Worm (Caenorhabditis elegans) whole organism, L1 larva: ENCODE data around the gene Y64G10A.1.
A peak's percentile ranks its signal among the peaks of the same experiment; 100 is the strongest.

ENCODE experiments used
- C16A3.4 ChIP-seq: fragments of 150-350 bp; optimal IDR thresholded peaks from 2 replicates; lab custom pipeline; 2014; ENCODE audit warnings: missing biosample characterization, missing genetic modification characterization
- C34B4.2 ChIP-seq: sonication (generic microtip); optimal IDR thresholded peaks from 2 replicates; lab custom pipeline; 2017; ENCODE audit warnings: mild to moderate bottlenecking, missing genetic modification characterization, missing compliant biosample characterization
- F16B12.6 ChIP-seq: fragments of 150-350 bp; optimal IDR thresholded peaks from 2 replicates; lab custom pipeline; 2014; ENCODE audit warnings: missing biosample characterization, missing genetic modification characterization
- Y116A8C.19 ChIP-seq: sonication (generic microtip); optimal IDR thresholded peaks from 2 replicates; lab custom pipeline; 2016; ENCODE audit warnings: missing compliant biosample characterization, missing genetic modification characterization, borderline replicate concordance
- alr-1 ChIP-seq: fragments of 200-800 bp; sonication (Bioruptor generic); optimal IDR thresholded peaks from 2 replicates; lab custom pipeline; 2018; ENCODE audit warnings: borderline replicate concordance, mild to moderate bottlenecking, missing genetic modification characterization, missing compliant biosample characterization
- ama-1 ChIP-seq: fragments of 150-350 bp; optimal IDR thresholded peaks from 2 replicates; lab custom pipeline; 2014
- ceh-63 ChIP-seq: fragments of 200-800 bp; sonication (Bioruptor generic); optimal IDR thresholded peaks from 2 replicates; lab custom pipeline; 2018; ENCODE audit warnings: mild to moderate bottlenecking, missing genetic modification characterization, missing compliant biosample characterization
- ceh-90 ChIP-seq: sonication (generic microtip); optimal IDR thresholded peaks from 2 replicates; lab custom pipeline; 2016; ENCODE audit warnings: missing genetic modification characterization, missing compliant biosample characterization
- dpl-1 ChIP-seq, 3 experiments: fragments of 150-350 bp in 2 of 3; sonication (generic microtip) in 1 of 3; optimal IDR thresholded peaks; 2 replicates each; lab custom pipeline; 2014 to 2017; ENCODE audit warnings: missing biosample characterization in 3 of 3, missing genetic modification characterization in 3 of 3, missing genetic modification reagents in 3 of 3
- efl-1 ChIP-seq, 4 experiments: fragments of 150-350 bp; optimal IDR thresholded peaks in 3 of 4; peaks in 1 of 4; 1 replicate in 1 of 4; 2 replicates in 3 of 4; lab custom pipeline; 2014; ENCODE audit warnings: missing biosample characterization in 2 of 4, missing genetic modification characterization in 2 of 4, missing genetic modification reagents in 2 of 4
- egl-27 ChIP-seq, 2 experiments: fragments of 150-350 bp in 1 of 2; sonication (generic microtip); optimal IDR thresholded peaks; 3 replicates each; lab custom pipeline; 2017 to 2018; ENCODE audit warnings: missing biosample characterization in 2 of 2, missing genetic modification characterization in 2 of 2, missing genetic modification reagents in 2 of 2
- elt-2 ChIP-seq: sonication (generic microtip); optimal IDR thresholded peaks from 2 replicates; lab custom pipeline; 2016; ENCODE audit warnings: missing genetic modification characterization, mild to moderate bottlenecking, inconsistent platforms, missing compliant biosample characterization, missing genetic modification reagents
- fos-1 ChIP-seq: fragments of 150-350 bp; optimal IDR thresholded peaks from 2 replicates; lab custom pipeline; 2014; ENCODE audit warnings: missing biosample characterization, missing genetic modification characterization
- hpl-2 ChIP-seq: fragments of 150-350 bp; optimal IDR thresholded peaks from 2 replicates; lab custom pipeline; 2014; ENCODE audit warnings: missing biosample characterization, missing genetic modification reagents, missing genetic modification characterization
- irx-1 ChIP-seq: sonication (generic microtip); optimal IDR thresholded peaks from 2 replicates; lab custom pipeline; 2016; ENCODE audit warnings: missing genetic modification characterization, missing compliant biosample characterization
- isw-1 ChIP-seq: fragments of 200-800 bp; sonication (Bioruptor generic); IDR thresholded peaks from 2 replicates; pipeline ENCODE4 v1.3.6; 2022; ENCODE audit warnings: missing genetic modification characterization, missing compliant biosample characterization
- jun-1 ChIP-seq: fragments of 150-350 bp; optimal IDR thresholded peaks from 2 replicates; lab custom pipeline; 2014; ENCODE audit warnings: missing biosample characterization, missing genetic modification reagents, missing genetic modification characterization
- lin-13 ChIP-seq: fragments of 150-350 bp; optimal IDR thresholded peaks from 2 replicates; lab custom pipeline; 2014; ENCODE audit warnings: missing biosample characterization, missing genetic modification reagents, missing genetic modification characterization
- lin-15B ChIP-seq: fragments of 150-350 bp; sonication (generic microtip); optimal IDR thresholded peaks from 3 replicates; lab custom pipeline; 2014; ENCODE audit warnings: missing biosample characterization, missing genetic modification characterization
- mab-9 ChIP-seq: fragments of 200-800 bp; sonication (Bioruptor generic); IDR thresholded peaks from 2 replicates; pipeline ENCODE4 v1.3.6; 2022; ENCODE audit warnings: missing genetic modification reagents, missing genetic modification characterization, missing compliant biosample characterization
- mdl-1 ChIP-seq, 2 experiments: fragments of 150-350 bp; optimal IDR thresholded peaks; 2 replicates each; lab custom pipeline; 2014 to 2017; ENCODE audit warnings: missing biosample characterization in 2 of 2, missing genetic modification characterization in 2 of 2, inconsistent platforms in 1 of 2
- mef-2 ChIP-seq: fragments of 150-350 bp; optimal IDR thresholded peaks from 2 replicates; lab custom pipeline; 2014; ENCODE audit warnings: missing biosample characterization, missing genetic modification characterization
- mep-1 ChIP-seq: fragments of 150-350 bp; optimal IDR thresholded peaks from 2 replicates; lab custom pipeline; 2014; ENCODE audit warnings: missing biosample characterization, missing genetic modification characterization
- nhr-12 ChIP-seq: sonication (generic microtip); optimal IDR thresholded peaks from 2 replicates; lab custom pipeline; 2017; ENCODE audit warnings: missing biosample characterization, missing genetic modification characterization
- nhr-237 ChIP-seq: fragments of 150-350 bp; optimal IDR thresholded peaks from 2 replicates; lab custom pipeline; 2014; ENCODE audit warnings: missing biosample characterization, missing genetic modification characterization
- nhr-76 ChIP-seq: sonication (generic microtip); optimal IDR thresholded peaks from 2 replicates; lab custom pipeline; 2017; ENCODE audit warnings: missing biosample characterization, missing genetic modification characterization
- nhr-77 ChIP-seq: fragments of 150-350 bp; optimal IDR thresholded peaks from 2 replicates; lab custom pipeline; 2014; ENCODE audit warnings: missing biosample characterization, missing genetic modification characterization
- nhr-84 ChIP-seq: sonication (generic microtip); optimal IDR thresholded peaks from 2 replicates; lab custom pipeline; 2017; ENCODE audit warnings: missing biosample characterization, missing genetic modification characterization
- pax-3 ChIP-seq: fragments of 200-800 bp; sonication (Bioruptor generic); optimal IDR thresholded peaks from 2 replicates; lab custom pipeline; 2018; ENCODE audit warnings: mild to moderate bottlenecking, missing genetic modification characterization, moderate library complexity, missing compliant biosample characterization
- pqm-1 ChIP-seq: sonication (generic microtip); optimal IDR thresholded peaks from 3 replicates; lab custom pipeline; 2017; ENCODE audit warnings: missing biosample characterization, missing genetic modification characterization
- skn-1 ChIP-seq: fragments of 150-350 bp; optimal IDR thresholded peaks from 2 replicates; lab custom pipeline; 2014; ENCODE audit warnings: missing biosample characterization, missing genetic modification characterization
- snpc-4 ChIP-seq: fragments of 150-350 bp; optimal IDR thresholded peaks from 2 replicates; lab custom pipeline; 2014; ENCODE audit warnings: missing biosample characterization, missing genetic modification characterization
- snu-23 ChIP-seq: sonication (generic microtip); optimal IDR thresholded peaks from 2 replicates; lab custom pipeline; 2016; ENCODE audit warnings: missing genetic modification characterization, missing compliant biosample characterization
- sptf-1 ChIP-seq: fragments of 150-350 bp; optimal IDR thresholded peaks from 2 replicates; lab custom pipeline; 2014; ENCODE audit warnings: missing biosample characterization, missing genetic modification characterization
- sup-37 ChIP-seq: fragments of 200-800 bp; sonication (Bioruptor generic); optimal IDR thresholded peaks from 2 replicates; lab custom pipeline; 2018; ENCODE audit warnings: mild to moderate bottlenecking, missing genetic modification characterization, missing compliant biosample characterization
- tbx-2 ChIP-seq: sonication (generic microtip); optimal IDR thresholded peaks from 2 replicates; lab custom pipeline; 2016; ENCODE audit warnings: missing genetic modification characterization, missing compliant biosample characterization
- unc-130 ChIP-seq: fragments of 150-350 bp; optimal IDR thresholded peaks from 2 replicates; lab custom pipeline; 2017; ENCODE audit warnings: missing biosample characterization, missing genetic modification characterization, inconsistent platforms
- unc-86 ChIP-seq: sonication (generic microtip); optimal IDR thresholded peaks from 2 replicates; lab custom pipeline; 2016; ENCODE audit warnings: missing genetic modification characterization, missing compliant biosample characterization
- vab-15 ChIP-seq: sonication (generic microtip); optimal IDR thresholded peaks from 2 replicates; lab custom pipeline; 2017; ENCODE audit warnings: missing genotype, mild to moderate bottlenecking, missing genetic modification characterization, missing compliant biosample characterization
- xbp-1 ChIP-seq: sonication (generic microtip); optimal IDR thresholded peaks from 2 replicates; lab custom pipeline; 2016; ENCODE audit warnings: missing genetic modification characterization, missing compliant biosample characterization
- zag-1 ChIP-seq: fragments of 150-350 bp; optimal IDR thresholded peaks from 2 replicates; lab custom pipeline; 2014; ENCODE audit warnings: missing biosample characterization, missing genetic modification characterization
- ztf-4 ChIP-seq: fragments of 150-350 bp; optimal IDR thresholded peaks from 2 replicates; lab custom pipeline; 2014; ENCODE audit warnings: missing biosample characterization, missing genetic modification characterization

The Y64G10A.1 gene

DNA sequence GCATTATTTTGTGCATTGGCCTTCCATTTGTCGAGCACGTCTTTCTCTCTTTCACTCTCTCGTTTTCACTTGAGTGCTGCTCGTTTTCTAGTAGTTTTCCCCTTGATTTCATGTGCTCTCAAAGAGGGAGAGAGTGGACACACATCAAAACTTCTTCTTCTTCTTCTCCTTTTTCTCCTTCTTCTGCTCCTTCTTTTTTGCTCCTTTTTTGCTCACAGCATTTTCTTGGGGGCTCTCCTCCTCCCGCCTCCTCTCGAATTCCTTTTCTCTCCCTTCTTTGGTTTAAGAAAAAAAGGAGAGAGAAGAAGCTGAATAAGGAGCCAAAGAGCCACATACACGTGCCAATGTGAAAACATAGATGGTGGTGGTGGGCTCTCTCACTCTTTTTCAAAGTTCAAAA is 33.7 kb upstream of the Y64G10A.1 start (continued):
- no peak for TF ChIP-seq lin-13 (GFP tag; lab: Kevin White, UChicago)
- peak; percentile 34 for TF ChIP-seq tbx-2
- TF ChIP-seq mep-1 (tag; lab: Kevin White, UChicago): no peak
- no peak for TF ChIP-seq ztf-4 (tag; lab: Kevin White, UChicago)
- TF ChIP-seq lin-15B: no peak
- TF ChIP-seq nhr-76 (tag; lab: Kevin White, UChicago): no peak
- TF ChIP-seq mdl-1 (tag; optimal IDR thresholded peaks at IDR 0.05; lab: Kevin White, UChicago): no peak
- no peak for TF ChIP-seq snpc-4
- TF ChIP-seq C16A3.4: no peak
- TF ChIP-seq pqm-1: no peak
- no peak for TF ChIP-seq skn-1 (tag; lab: Kevin White, UChicago)
- TF ChIP-seq pax-3 (tag; lab: Kevin White, UChicago): no peak
- no peak for TF ChIP-seq zag-1 (tag; lab: Kevin White, UChicago)
- peak; percentile 11; the same call in 1 of the 2 replicates for TF ChIP-seq isw-1 (GFP tag; lab: Robert Waterston, UW)
- TF ChIP-seq fos-1 (tag; lab: Kevin White, UChicago): no peak
- TF ChIP-seq nhr-77 (tag; lab: Kevin White, UChicago): no peak
- no peak for TF ChIP-seq egl-27 (tag; optimal IDR thresholded peaks at IDR 0.05; lab: Kevin White, UChicago)
- TF ChIP-seq hpl-2: no peak
- TF ChIP-seq ceh-90 (tag; lab: Kevin White, UChicago): no peak
- TF ChIP-seq vab-15 (tag; lab: Kevin White, UChicago): no peak
- no peak for TF ChIP-seq alr-1 (tag; lab: Kevin White, UChicago)
- peak; percentile 43 for TF ChIP-seq unc-86 (tag; lab: Kevin White, UChicago)
- no peak for TF ChIP-seq irx-1 (tag; lab: Kevin White, UChicago)
- no peak for TF ChIP-seq nhr-12 (tag; lab: Kevin White, UChicago)
- no peak for TF ChIP-seq elt-2
- TF ChIP-seq mef-2 (tag; lab: Kevin White, UChicago): no peak
- no peak for TF ChIP-seq ceh-63 (GFP tag; lab: Kevin White, UChicago)
- no peak for TF ChIP-seq nhr-237 (tag; lab: Kevin White, UChicago)
- TF ChIP-seq C34B4.2 (tag; lab: Kevin White, UChicago): no peak
- peak in 1 of 3 experiments; percentile 5 for TF ChIP-seq dpl-1 (GFP tag; optimal IDR thresholded peaks at IDR 0.05; lab: Kevin White, UChicago)
- no peak for TF ChIP-seq nhr-84 (tag; lab: Kevin White, UChicago)
- no peak for TF ChIP-seq sptf-1 (tag; lab: Kevin White, UChicago)

DNA sequence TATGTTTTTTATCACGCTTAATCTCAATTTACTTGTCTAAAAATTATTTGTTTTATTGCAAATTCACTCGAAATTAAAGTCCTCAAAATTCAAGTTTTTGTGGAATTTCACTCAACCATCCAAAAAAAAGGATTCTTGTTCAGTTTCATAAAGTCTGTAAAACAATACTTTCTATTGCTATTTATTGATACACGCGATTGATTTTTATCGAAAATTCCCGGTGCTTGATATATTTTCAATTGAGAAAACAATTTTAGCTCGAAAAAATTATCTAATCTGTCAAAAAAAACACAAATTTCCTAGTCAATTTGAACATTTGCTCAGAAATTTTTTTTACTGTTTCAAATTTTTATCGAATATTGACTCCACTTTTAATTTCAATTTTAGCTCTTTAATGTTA is 31.1 kb upstream of the Y64G10A.1 start:
- TF ChIP-seq xbp-1 (no peak), ama-1 (lab: Kevin White, UChicago) (no peak), sup-37 (no peak), snu-23 (GFP tag; lab: Kevin White, UChicago) (no peak), unc-130 (tag; lab: Kevin White, UChicago) (no peak), isw-1 (GFP tag; lab: Robert Waterston, UW) (no peak), Y116A8C.19 (tag; lab: Kevin White, UChicago) (no peak), zag-1 (tag; lab: Kevin White, UChicago) (no peak), nhr-76 (tag; lab: Kevin White, UChicago) (no peak), irx-1 (tag; lab: Kevin White, UChicago) (no peak), pax-3 (tag; lab: Kevin White, UChicago) (no peak), F16B12.6 (tag; lab: Kevin White, UChicago) (no peak), mab-9 (GFP tag; lab: Robert Waterston, UW) (no peak), alr-1 (tag; lab: Kevin White, UChicago) (no peak), efl-1 (optimal IDR thresholded peaks at IDR 0.05; lab: Kevin White, UChicago) (no peak), efl-1 (GFP tag; optimal IDR thresholded peaks at IDR 0.05 in 1 of 2; lab: Kevin White, UChicago) (no peak), jun-1 (tag; lab: Kevin White, UChicago) (no peak)
- TF ChIP-seq, all 84 proteins: peak for 0
